Worm (Caenorhabditis elegans) whole organism, late embryonic: ENCODE results near the gene C10A4.13.

Source experiments
- ceh-31 ChIP-seq: sonication (generic microtip); optimal IDR thresholded peaks from 2 replicates; lab custom pipeline; 2016; ENCODE audit warnings: missing genetic modification characterization, missing compliant biosample characterization
- fkh-10 ChIP-seq: fragments of 150-350 bp; optimal IDR thresholded peaks from 2 replicates; lab custom pipeline; 2014; ENCODE audit warnings: missing biosample characterization, missing genetic modification reagents, missing genetic modification characterization

ce11 chrX:7397935-7398334, at the start of gene C10A4.13:
- TF ChIP-seq ceh-31 (tag; lab: Kevin White, UChicago), result no peak
- no peak for TF ChIP-seq fkh-10 (GFP tag; lab: Kevin White, UChicago)
